Worm (Caenorhabditis elegans): ENCODE data around the gene srw-60.

ce11 chrII:2955656-2956115 lies 2.7 kb upstream of the srw-60 start, which contains the start of gene irld-48:
- TF ChIP-seq fos-1 (tag; optimal IDR thresholded peaks at IDR 0.05) = no peak
- no peak for TF ChIP-seq lir-3 (tag; optimal IDR thresholded peaks at IDR 0.05; ENCODE audit: poor library complexity)
- no peak for TF ChIP-seq ceh-63 (GFP tag; optimal IDR thresholded peaks at IDR 0.05)
- TF ChIP-seq elt-2 (tag; optimal IDR thresholded peaks at IDR 0.05) = no peak
- no peak for TF ChIP-seq ztf-11 (tag; optimal IDR thresholded peaks at IDR 0.05)
- TF ChIP-seq lin-13 (GFP tag; optimal IDR thresholded peaks at IDR 0.05) = no peak
- TF ChIP-seq lsy-2 (tag; optimal IDR thresholded peaks at IDR 0.05) = no peak
- no peak for TF ChIP-seq ztf-4 (tag; optimal IDR thresholded peaks at IDR 0.05)
- no peak for TF ChIP-seq ces-1 (GFP tag; optimal IDR thresholded peaks at IDR 0.05)
- TF ChIP-seq unc-130 (tag; optimal IDR thresholded peaks at IDR 0.05) = no peak
- TF ChIP-seq rnt-1 (tag; optimal IDR thresholded peaks at IDR 0.05) = no peak
- no peak for TF ChIP-seq ama-1 (optimal IDR thresholded peaks at IDR 0.05)
